1 fruit fly cellular context compared by ENCODE assay signal in genomic region chr3L:11113198-11114197, dm6.
TF ChIP-seq lines count a peak whose summit lies in the region.

Gene Sod1, minus strand, starts transcription at chr3L:11113740.

TF ChIP-seq in whole organism, embryonic, 481 proteins besides CTCF, POLR2A, EP300 and RAD21 (continued from another document and continues in another):
- TF ChIP-seq Dek (tag; optimal IDR thresholded peaks at IDR 0.05; lab: Kevin White, UChicago) (peak; percentile 9), CG13287 (GFP tag; IDR thresholded peaks at IDR 0.05; lab: Robert Waterston, UW; ENCODE audit: partially characterized antibody) (peak; percentile 38; the same call in 1 of the 2 replicates), tap (tag; optimal IDR thresholded peaks at IDR 0.05; lab: Kevin White, UChicago) (no peak), MESR4 (GFP tag; optimal IDR thresholded peaks at IDR 0.05; lab: Kevin White, UChicago) (peak; percentile 75), CG3065 (GFP tag; optimal IDR thresholded peaks at IDR 0.05; lab: Kevin White, UChicago) (no peak), Jarid2 (GFP tag; optimal IDR thresholded peaks at IDR 0.05; lab: Kevin White, UChicago) (no peak), jing (GFP tag; optimal IDR thresholded peaks at IDR 0.05; lab: Kevin White, UChicago) (no peak), Ptx1 (GFP tag; IDR thresholded peaks at IDR 0.05; lab: Robert Waterston, UW) (no peak), Nf-YA (GFP tag; IDR thresholded peaks at IDR 0.05; lab: Robert Waterston, UW) (no peak), CG8765 (GFP tag; IDR thresholded peaks at IDR 0.05; lab: Robert Waterston, UW) (no peak), stc (GFP tag; IDR thresholded peaks at IDR 0.05; lab: Robert Waterston, UW) (0 out of 2 replicates have a peak, but pooled peaks have one; percentile 22), Poxn (GFP tag; IDR thresholded peaks at IDR 0.05; lab: Robert Waterston, UW) (no peak), Xbp1 (GFP tag; optimal IDR thresholded peaks at IDR 0.05; lab: Kevin White, UChicago) (no peak), sim (GFP tag; IDR thresholded peaks at IDR 0.05; lab: Robert Waterston, UW) (no peak), CG11560 (tag; IDR thresholded peaks at IDR 0.05; lab: Robert Waterston, UW) (no peak), CG4360 (GFP tag; IDR thresholded peaks at IDR 0.05; lab: Robert Waterston, UW) (no peak), Ets97D (GFP tag; optimal IDR thresholded peaks at IDR 0.05; lab: Kevin White, UChicago) (peak; percentile 38), insv (GFP tag; optimal IDR thresholded peaks at IDR 0.05; lab: Kevin White, UChicago) (no peak), shn (GFP tag; optimal IDR thresholded peaks at IDR 0.05; lab: Kevin White, UChicago) (no peak), Pdp1 (GFP tag; optimal IDR thresholded peaks at IDR 0.05; lab: Kevin White, UChicago) (peak in 1 of 2 experiments; percentile 77), CG18011 (GFP tag; optimal IDR thresholded peaks at IDR 0.05; lab: Kevin White, UChicago) (no peak), CG6791 (GFP tag; IDR thresholded peaks at IDR 0.05; lab: Robert Waterston, UW; ENCODE audit: partially characterized antibody) (no peak), zfh1 (GFP tag; IDR thresholded peaks at IDR 0.05; lab: Robert Waterston, UW) (no peak), Side (GFP tag; optimal IDR thresholded peaks at IDR 0.05; lab: Kevin White, UChicago) (no peak), tx (GFP tag; optimal IDR thresholded peaks at IDR 0.05; lab: Kevin White, UChicago) (no peak), Optix (GFP tag; IDR thresholded peaks at IDR 0.05; lab: Robert Waterston, UW) (no peak), gfzf (GFP tag; optimal IDR thresholded peaks at IDR 0.05; lab: Kevin White, UChicago) (peak; percentile 92), CG11723 (GFP tag; optimal IDR thresholded peaks at IDR 0.05; lab: Kevin White, UChicago) (no peak), NK7.1 (GFP tag; optimal IDR thresholded peaks at IDR 0.05; lab: Kevin White, UChicago) (no peak), ftz-f1 (GFP tag; optimal IDR thresholded peaks at IDR 0.05; lab: Kevin White, UChicago) (peak; percentile 90), pzg (GFP tag; optimal IDR thresholded peaks at IDR 0.05; lab: Kevin White, UChicago) (peak; percentile 76), CG34224 (GFP tag; IDR thresholded peaks at IDR 0.05; lab: Robert Waterston, UW; ENCODE audit: partially characterized antibody) (peak; percentile 53; the same call in 1 of the 3 replicates), Hsf (GFP tag; optimal IDR thresholded peaks at IDR 0.05; lab: Kevin White, UChicago) (no peak), CG30020 (tag; optimal IDR thresholded peaks at IDR 0.05; lab: Kevin White, UChicago) (peak; percentile 10), CG32767 (GFP tag; IDR thresholded peaks at IDR 0.05; lab: Robert Waterston, UW) (no peak), Max (GFP tag; optimal IDR thresholded peaks at IDR 0.05; lab: Kevin White, UChicago) (no peak), CG1233 (GFP tag; optimal IDR thresholded peaks at IDR 0.05; lab: Kevin White, UChicago) (no peak), CG10321 (GFP tag; IDR thresholded peaks at IDR 0.05; lab: Robert Waterston, UW) (no peak), slou (GFP tag; optimal IDR thresholded peaks at IDR 0.05; lab: Kevin White, UChicago) (no peak), fru (optimal IDR thresholded peaks at IDR 0.05; lab: Kevin White, UChicago) (no peak), CG7556 (GFP tag; optimal IDR thresholded peaks at IDR 0.05; lab: Kevin White, UChicago) (no peak), dmrt99B (tag; optimal IDR thresholded peaks at IDR 0.05; lab: Kevin White, UChicago) (no peak), wek (GFP tag; optimal IDR thresholded peaks at IDR 0.05; lab: Kevin White, UChicago) (no peak), lmd (GFP tag; IDR thresholded peaks at IDR 0.05; lab: Robert Waterston, UW) (no peak), corto (GFP tag; optimal IDR thresholded peaks at IDR 0.05; lab: Kevin White, UChicago) (no peak), CG6765 (GFP tag; optimal IDR thresholded peaks at IDR 0.05; lab: Kevin White, UChicago) (peak; percentile 21), CG3726 (GFP tag; IDR thresholded peaks at IDR 0.05; lab: Robert Waterston, UW) (no peak), nerfin-2 (GFP tag; IDR thresholded peaks at IDR 0.05; lab: Robert Waterston, UW; ENCODE audit: partially characterized antibody) (no peak), Drgx (GFP tag; IDR thresholded peaks at IDR 0.05; lab: Robert Waterston, UW) (0 out of 2 replicates have a peak, but pooled peaks have one; percentile 19), CG12942 (GFP tag; optimal IDR thresholded peaks at IDR 0.05; lab: Kevin White, UChicago) (no peak), trem (tag; optimal IDR thresholded peaks at IDR 0.05; lab: Kevin White, UChicago) (no peak), CG8089 (GFP tag; optimal IDR thresholded peaks at IDR 0.05; lab: Kevin White, UChicago) (no peak), crc (GFP tag; optimal IDR thresholded peaks at IDR 0.05; lab: Kevin White, UChicago) (no peak), sd (tag; optimal IDR thresholded peaks at IDR 0.05; lab: Kevin White, UChicago) (peak; percentile 24), CG5953 (GFP tag; IDR thresholded peaks at IDR 0.05; lab: Robert Waterston, UW) (no peak), usp (GFP tag; optimal IDR thresholded peaks at IDR 0.05; lab: Kevin White, UChicago) (no peak), so (GFP tag; IDR thresholded peaks at IDR 0.05; lab: Robert Waterston, UW) (no peak), NFAT (GFP tag; IDR thresholded peaks at IDR 0.05; lab: Robert Waterston, UW) (no peak), CG4424 (GFP tag; optimal IDR thresholded peaks at IDR 0.05; lab: Kevin White, UChicago) (no peak), CG16863 (GFP tag; optimal IDR thresholded peaks at IDR 0.05; lab: Kevin White, UChicago) (no peak), E2f2 (GFP tag; IDR thresholded peaks at IDR 0.05; lab: Robert Waterston, UW) (peak; percentile 81), BtbVII (GFP tag; optimal IDR thresholded peaks at IDR 0.05; lab: Kevin White, UChicago) (peak; percentile 51), CG6683 (GFP tag; optimal IDR thresholded peaks at IDR 0.05; lab: Kevin White, UChicago) (no peak), C15 (GFP tag; IDR thresholded peaks at IDR 0.05; lab: Robert Waterston, UW) (no peak), h (optimal IDR thresholded peaks at IDR 0.05; lab: Kevin White, UChicago) (no peak), vfl (GFP tag; optimal IDR thresholded peaks at IDR 0.05; lab: Kevin White, UChicago) (no peak), nau (GFP tag; optimal IDR thresholded peaks at IDR 0.05; lab: Kevin White, UChicago) (no peak), psq (GFP tag; optimal IDR thresholded peaks at IDR 0.05; lab: Kevin White, UChicago) (no peak), CG13624 (GFP tag; optimal IDR thresholded peaks at IDR 0.05; lab: Kevin White, UChicago) (peak; percentile 2), gcm (GFP tag; optimal IDR thresholded peaks at IDR 0.05; lab: Kevin White, UChicago) (no peak), Oaz (GFP tag; IDR thresholded peaks at IDR 0.05; lab: Robert Waterston, UW) (no peak), row (GFP tag; IDR thresholded peaks at IDR 0.05; lab: Robert Waterston, UW) (peak; percentile 45; the same call in 2 of the 3 replicates), D19B (GFP tag; optimal IDR thresholded peaks at IDR 0.05; lab: Kevin White, UChicago) (no peak), CG16779 (GFP tag; IDR thresholded peaks at IDR 0.05; lab: Robert Waterston, UW) (no peak), Sin3A (optimal IDR thresholded peaks at IDR 0.05; lab: Kevin White, UChicago) (peak; percentile 27), CG17802 (tag; optimal IDR thresholded peaks at IDR 0.05; lab: Kevin White, UChicago) (peak; percentile 89), CG9727 (GFP tag; optimal IDR thresholded peaks at IDR 0.05; lab: Kevin White, UChicago) (peak; percentile 5), slbo (GFP tag; IDR thresholded peaks at IDR 0.05; lab: Robert Waterston, UW) (no peak), ssp (GFP tag; IDR thresholded peaks at IDR 0.05; lab: Robert Waterston, UW) (peak; percentile 76), gcm2 (GFP tag; optimal IDR thresholded peaks at IDR 0.05; lab: Kevin White, UChicago) (no peak), CG7271 (tag; optimal IDR thresholded peaks at IDR 0.05; lab: Kevin White, UChicago) (no peak), hb (GFP tag; IDR thresholded peaks at IDR 0.05; lab: Robert Waterston, UW; ENCODE audit: partially characterized antibody) (no peak), emc (GFP tag; optimal IDR thresholded peaks at IDR 0.05; lab: Kevin White, UChicago) (no peak), CG11093 (GFP tag; IDR thresholded peaks at IDR 0.05; lab: Robert Waterston, UW) (no peak), grau (tag; optimal IDR thresholded peaks at IDR 0.05; lab: Kevin White, UChicago) (no peak), CG10366 (GFP tag; IDR thresholded peaks at IDR 0.05; lab: Robert Waterston, UW) (no peak), CG18764 (GFP tag; optimal IDR thresholded peaks at IDR 0.05; lab: Kevin White, UChicago) (no peak), Mrtf (GFP tag; IDR thresholded peaks at IDR 0.05; lab: Robert Waterston, UW) (no peak), YL-1 (GFP tag; optimal IDR thresholded peaks at IDR 0.05; lab: Kevin White, UChicago) (peak; percentile 73), CkIIα-i1 (GFP tag; IDR thresholded peaks at IDR 0.05; lab: Robert Waterston, UW) (no peak), CG6689 (GFP tag; IDR thresholded peaks at IDR 0.05; lab: Robert Waterston, UW) (no peak), CG42726 (GFP tag; IDR thresholded peaks at IDR 0.05; lab: Robert Waterston, UW; ENCODE audit: partially characterized antibody) (no peak), phol (tag; optimal IDR thresholded peaks at IDR 0.05; lab: Kevin White, UChicago) (peak; percentile 8), NC2β (GFP tag; optimal IDR thresholded peaks at IDR 0.05; lab: Kevin White, UChicago) (no peak), CG8478 (optimal IDR thresholded peaks at IDR 0.05; lab: Kevin White, UChicago) (no peak), vnd (GFP tag; IDR thresholded peaks at IDR 0.05; lab: Robert Waterston, UW; ENCODE audit: partially characterized antibody) (0 out of 3 replicates have a peak, but pooled peaks have one; percentile 12), CG17385 (GFP tag; optimal IDR thresholded peaks at IDR 0.05; lab: Kevin White, UChicago) (no peak), CG17359 (tag; optimal IDR thresholded peaks at IDR 0.05; lab: Kevin White, UChicago) (no peak), CG11504 (tag; optimal IDR thresholded peaks at IDR 0.05; lab: Kevin White, UChicago) (no peak), CG9609 (GFP tag; optimal IDR thresholded peaks at IDR 0.05; lab: Kevin White, UChicago) (no peak), exex (tag; optimal IDR thresholded peaks at IDR 0.05; lab: Kevin White, UChicago) (peak; percentile 30), kah (GFP tag; optimal IDR thresholded peaks at IDR 0.05; lab: Kevin White, UChicago) (no peak), Dbx (GFP tag; IDR thresholded peaks at IDR 0.05; lab: Robert Waterston, UW) (no peak), CG9932 (GFP tag; IDR thresholded peaks at IDR 0.05; lab: Robert Waterston, UW) (no peak), dpn (GFP tag; optimal IDR thresholded peaks at IDR 0.05; lab: Kevin White, UChicago) (no peak), bbx (GFP tag; IDR thresholded peaks at IDR 0.05; lab: Robert Waterston, UW; ENCODE audit: partially characterized antibody) (no peak), eve (GFP tag; optimal IDR thresholded peaks at IDR 0.05; lab: Kevin White, UChicago) (no peak), chinmo (GFP tag; IDR thresholded peaks at IDR 0.05; lab: Robert Waterston, UW; ENCODE audit: partially characterized antibody) (peak; percentile 71; the same call in 1 of the 4 replicates), abd-A (tag; optimal IDR thresholded peaks at IDR 0.05; lab: Kevin White, UChicago) (no peak), amos (GFP tag; IDR thresholded peaks at IDR 0.05; lab: Robert Waterston, UW; ENCODE audit: partially characterized antibody) (no peak), unc-4 (GFP tag; IDR thresholded peaks at IDR 0.05; lab: Robert Waterston, UW; ENCODE audit: partially characterized antibody) (no peak), GATAe (GFP tag; conservative IDR thresholded peaks at IDR 0.05; lab: Robert Waterston, UW) (no peak), CG1603 (tag; optimal IDR thresholded peaks at IDR 0.05; lab: Kevin White, UChicago) (peak; percentile 27), Rx (GFP tag; IDR thresholded peaks at IDR 0.05; lab: Robert Waterston, UW) (no peak), esg (GFP tag; conservative IDR thresholded peaks at IDR 0.05; lab: Robert Waterston, UW) (no peak), CG10209 (GFP tag; optimal IDR thresholded peaks at IDR 0.05; lab: Kevin White, UChicago) (no peak), lbe (GFP tag; optimal IDR thresholded peaks at IDR 0.05; lab: Kevin White, UChicago) (no peak), CG1792 (GFP tag; optimal IDR thresholded peaks at IDR 0.05; lab: Kevin White, UChicago) (no peak), BEAF-32 (GFP tag; optimal IDR thresholded peaks at IDR 0.05; lab: Kevin White, UChicago) (peak; percentile 20), Dll (GFP tag; IDR thresholded peaks at IDR 0.05; lab: Robert Waterston, UW; ENCODE audit: partially characterized antibody) (no peak), CG34422 (GFP tag; IDR thresholded peaks at IDR 0.05; lab: Robert Waterston, UW) (peak; percentile 83; the same call in 1 of the 3 replicates), CG3838 (GFP tag; optimal IDR thresholded peaks at IDR 0.05; lab: Kevin White, UChicago) (no peak), CG15601 (tag; optimal IDR thresholded peaks at IDR 0.05; lab: Kevin White, UChicago) (no peak), ATbp (GFP tag; optimal IDR thresholded peaks at IDR 0.05; lab: Kevin White, UChicago) (no peak), ham (GFP tag; IDR thresholded peaks at IDR 0.05; lab: Robert Waterston, UW) (no peak), CG10565 (GFP tag; optimal IDR thresholded peaks at IDR 0.05; lab: Kevin White, UChicago) (no peak), rib (GFP tag; IDR thresholded peaks at IDR 0.05; lab: Robert Waterston, UW) (no peak), gt (GFP tag; IDR thresholded peaks at IDR 0.05; lab: Robert Waterston, UW) (no peak), dati (GFP tag; IDR thresholded peaks at IDR 0.05; lab: Robert Waterston, UW) (no peak), Nf-YC (tag; optimal IDR thresholded peaks at IDR 0.05; lab: Kevin White, UChicago) (no peak), wdn (GFP tag; IDR thresholded peaks at IDR 0.05; lab: Robert Waterston, UW) (no peak), pfk (GFP tag; optimal IDR thresholded peaks at IDR 0.05; lab: Kevin White, UChicago) (no peak), CG10959 (GFP tag; IDR thresholded peaks at IDR 0.05; lab: Robert Waterston, UW) (no peak), CG12391 (tag; optimal IDR thresholded peaks at IDR 0.05; lab: Kevin White, UChicago) (peak; percentile 20), CG14860 (GFP tag; IDR thresholded peaks at IDR 0.05; lab: Robert Waterston, UW; ENCODE audit: partially characterized antibody) (no peak), Hey (tag; optimal IDR thresholded peaks at IDR 0.05; lab: Kevin White, UChicago) (no peak), ERR (GFP tag; optimal IDR thresholded peaks at IDR 0.05; lab: Kevin White, UChicago) (peak; percentile 71)
